Fruit fly (Drosophila melanogaster): Measurements from ENCODE around the gene CG43336.

CG43336 gene

DNA sequence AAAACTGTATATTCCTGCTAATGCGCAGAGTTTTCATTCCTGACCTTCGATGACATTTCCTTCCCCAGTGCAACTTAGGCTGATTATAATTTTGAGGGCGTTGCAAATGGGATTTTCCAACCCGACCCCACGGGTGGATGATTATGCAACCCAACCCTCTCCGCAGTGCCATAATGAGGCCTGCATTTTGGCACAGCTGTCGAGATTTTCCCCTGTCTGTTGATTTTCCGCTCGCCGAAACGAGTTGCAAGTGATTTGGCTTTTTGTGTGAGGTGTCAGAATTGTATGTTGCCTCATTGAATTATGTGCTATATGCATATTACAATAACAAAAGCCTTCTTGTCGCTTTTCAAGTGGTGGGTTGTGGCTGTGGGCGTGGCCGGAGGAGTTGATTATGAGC, 35.3 kb downstream of the CG43336 start:
- no peak for TF ChIP-seq caup (GFP tag; optimal IDR thresholded peaks at IDR 0.05; ENCODE audit: severe bottlenecking)
- TF ChIP-seq CG17802 (tag; optimal IDR thresholded peaks at IDR 0.05): no peak
- peak; percentile 11 for TF ChIP-seq CG3065 (GFP tag; optimal IDR thresholded peaks at IDR 0.05)
- TF ChIP-seq CG15696 (tag; optimal IDR thresholded peaks at IDR 0.05): no peak
- no peak for TF ChIP-seq Ada2b (GFP tag; IDR thresholded peaks at IDR 0.05)
- peak; percentile 77 for TF ChIP-seq gsb-n (tag; optimal IDR thresholded peaks at IDR 0.05)
- no peak for TF ChIP-seq CG2202 (tag; optimal IDR thresholded peaks at IDR 0.05)
- no peak for TF ChIP-seq CG17568 (GFP tag; optimal IDR thresholded peaks at IDR 0.05)
- TF ChIP-seq nerfin-1 (tag; optimal IDR thresholded peaks at IDR 0.05): peak; percentile 37
- TF ChIP-seq Pdp1 (GFP tag; optimal IDR thresholded peaks at IDR 0.05): peak in 1 of 2 experiments; percentile 11
- no peak for TF ChIP-seq otp (GFP tag; IDR thresholded peaks at IDR 0.05)
- TF ChIP-seq pros (GFP tag; optimal IDR thresholded peaks at IDR 0.05): peak; percentile 71
- no peak for TF ChIP-seq br (optimal IDR thresholded peaks at IDR 0.05)
- TF ChIP-seq E2f1 (GFP tag; IDR thresholded peaks at IDR 0.05): no peak
- no peak for TF ChIP-seq CG12769 (tag; optimal IDR thresholded peaks at IDR 0.05)
- peak; percentile 70 for TF ChIP-seq tap (tag; optimal IDR thresholded peaks at IDR 0.05)
- no peak for TF ChIP-seq gt (GFP tag; IDR thresholded peaks at IDR 0.05)
- TF ChIP-seq CG10979 (tag; optimal IDR thresholded peaks at IDR 0.05): no peak
- no peak for TF ChIP-seq Hmr (GFP tag; optimal IDR thresholded peaks at IDR 0.05)
- TF ChIP-seq chinmo (GFP tag; IDR thresholded peaks at IDR 0.05; ENCODE audit: partially characterized antibody): no peak
- TF ChIP-seq oc (tag; optimal IDR thresholded peaks at IDR 0.05): peak; percentile 70
- TF ChIP-seq peb (GFP tag; IDR thresholded peaks at IDR 0.05): no peak
- TF ChIP-seq al (GFP tag; IDR thresholded peaks at IDR 0.05): no peak
- TF ChIP-seq eyg (GFP tag; optimal IDR thresholded peaks at IDR 0.05): no peak
- no peak for TF ChIP-seq az2 (GFP tag; optimal IDR thresholded peaks at IDR 0.05)
- no peak for TF ChIP-seq zf30C (GFP tag; optimal IDR thresholded peaks at IDR 0.05)

DNA sequence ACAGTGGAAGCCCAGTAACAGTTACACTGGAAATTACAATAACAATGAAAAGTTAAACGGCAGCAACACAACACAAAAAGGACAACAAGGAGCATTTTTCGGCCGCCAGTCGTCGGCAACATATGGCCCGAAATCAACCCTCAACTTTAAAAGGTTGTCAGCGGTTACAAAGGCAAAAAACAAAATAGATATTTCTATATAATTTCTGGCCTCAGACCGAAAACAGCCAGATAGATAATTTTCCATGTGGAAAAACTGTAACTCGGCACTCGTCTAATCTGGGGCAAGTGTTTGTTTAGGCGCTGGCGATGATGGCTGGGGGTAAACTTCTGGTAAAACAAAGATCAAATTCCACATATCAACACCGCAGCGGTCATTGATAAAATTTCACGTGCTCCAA, 36.3 kb downstream of the CG43336 start:
- no peak for TF ChIP-seq Ptx1 (GFP tag; IDR thresholded peaks at IDR 0.05)
- TF ChIP-seq CG6813 (GFP tag; optimal IDR thresholded peaks at IDR 0.05): peak; percentile 13
- no peak for TF ChIP-seq corto (GFP tag; optimal IDR thresholded peaks at IDR 0.05)
- TF ChIP-seq slbo (GFP tag; IDR thresholded peaks at IDR 0.05): no peak
- no peak for TF ChIP-seq dmrt99B (tag; optimal IDR thresholded peaks at IDR 0.05)
- no peak for TF ChIP-seq ara (GFP tag; IDR thresholded peaks at IDR 0.05)
- peak; percentile 34 for TF ChIP-seq sqz (GFP tag; optimal IDR thresholded peaks at IDR 0.05)
- no peak for TF ChIP-seq Hr51 (GFP tag; optimal IDR thresholded peaks at IDR 0.05)
- no peak for TF ChIP-seq CG11093 (GFP tag; IDR thresholded peaks at IDR 0.05)
- TF ChIP-seq ken (GFP tag; IDR thresholded peaks at IDR 0.05): 0 out of 3 replicates have a peak, but pooled peaks have one; percentile 1
- no peak for TF ChIP-seq lmd (GFP tag; IDR thresholded peaks at IDR 0.05)
- no peak for TF ChIP-seq luna (GFP tag; optimal IDR thresholded peaks at IDR 0.05)
- no peak for TF ChIP-seq trem (tag; optimal IDR thresholded peaks at IDR 0.05)
- no peak for TF ChIP-seq CG13424 (tag; optimal IDR thresholded peaks at IDR 0.05)
- TF ChIP-seq Hr39 (optimal IDR thresholded peaks at IDR 0.05): no peak
- TF ChIP-seq CG11504 (tag; optimal IDR thresholded peaks at IDR 0.05): peak; percentile 0
- TF ChIP-seq ranshi (GFP tag; IDR thresholded peaks at IDR 0.05): no peak
- peak; percentile 12 for TF ChIP-seq CG33557 (GFP tag; optimal IDR thresholded peaks at IDR 0.05)
- TF ChIP-seq jing (GFP tag; optimal IDR thresholded peaks at IDR 0.05): no peak
- peak; percentile 49 for TF ChIP-seq dmrt11E (tag; optimal IDR thresholded peaks at IDR 0.05)
- peak; percentile 71 for TF ChIP-seq sens (GFP tag)
- no peak for TF ChIP-seq Vsx1 (GFP tag; optimal IDR thresholded peaks at IDR 0.05)
- TF ChIP-seq ssp (GFP tag; IDR thresholded peaks at IDR 0.05): no peak
- peak; percentile 70 for TF ChIP-seq twi (tag; optimal IDR thresholded peaks at IDR 0.05)
- TF ChIP-seq CG6254 (GFP tag; optimal IDR thresholded peaks at IDR 0.05): no peak
- TF ChIP-seq zfh2 (GFP tag; optimal IDR thresholded peaks at IDR 0.05): no peak
- TF ChIP-seq CG1792 (GFP tag; optimal IDR thresholded peaks at IDR 0.05): no peak
